Fruit fly (Drosophila melanogaster) whole organism, adult: ENCODE measurements around the gene dsd.

Source experiments
- CG11617 ChIP-seq: fragments of 200-800 bp; sonication (Bioruptor generic); optimal IDR thresholded peaks from 2 replicates; lab custom pipeline; 2017; ENCODE audit warnings: mild to moderate bottlenecking, missing biosample characterization, missing genetic modification reagents, missing genetic modification characterization
- CG12768 ChIP-seq: fragments of 200-800 bp; sonication (Bioruptor generic); optimal IDR thresholded peaks from 2 replicates; lab custom pipeline; 2017; ENCODE audit warnings: missing biosample characterization, missing genetic modification characterization, mild to moderate bottlenecking, moderate library complexity, missing genetic modification reagents
- CG14711 ChIP-seq: fragments of 200-800 bp; sonication (Bioruptor generic); optimal IDR thresholded peaks from 2 replicates; lab custom pipeline; 2018; ENCODE audit warnings: missing biosample characterization, mild to moderate bottlenecking, missing genetic modification characterization, moderate library complexity
- CG1620 ChIP-seq: fragments of 200-800 bp; sonication (Bioruptor generic); optimal IDR thresholded peaks from 2 replicates; lab custom pipeline; 2016; ENCODE audit warnings: missing biosample characterization, missing genetic modification characterization
- CG33017 ChIP-seq: fragments of 200-800 bp; sonication (Bioruptor generic); optimal IDR thresholded peaks from 2 replicates; lab custom pipeline; 2018; ENCODE audit warnings: missing biosample characterization, mild to moderate bottlenecking, missing genetic modification characterization, moderate library complexity
- CG5204 ChIP-seq: fragments of 200-800 bp; sonication (Bioruptor generic); optimal IDR thresholded peaks from 2 replicates; lab custom pipeline; 2016; ENCODE audit warnings: missing biosample characterization, missing genetic modification characterization
- CG7045 ChIP-seq: fragments of 200-800 bp; sonication (Bioruptor generic); optimal IDR thresholded peaks from 2 replicates; lab custom pipeline; 2017; ENCODE audit warnings: missing biosample characterization, mild to moderate bottlenecking, missing genetic modification characterization
- CG7101 ChIP-seq: fragments of 200-800 bp; sonication (Bioruptor generic); optimal IDR thresholded peaks from 2 replicates; lab custom pipeline; 2018; ENCODE audit warnings: missing biosample characterization, mild to moderate bottlenecking, missing genetic modification characterization, moderate library complexity
- Clk ChIP-seq: fragments of 200-800 bp; sonication (Bioruptor generic); optimal IDR thresholded peaks from 2 replicates; lab custom pipeline; 2017; ENCODE audit warnings: missing biosample characterization, missing genetic modification characterization
- Crg-1 ChIP-seq: fragments of 200-800 bp; sonication (Bioruptor generic); optimal IDR thresholded peaks from 2 replicates; lab custom pipeline; 2016; ENCODE audit warnings: missing biosample characterization, missing genetic modification characterization
- Hr96 ChIP-seq: fragments of 200-800 bp; sonication (Bioruptor generic); optimal IDR thresholded peaks from 2 replicates; lab custom pipeline; 2016; ENCODE audit warnings: missing biosample characterization, missing genetic modification characterization
- Mnt ChIP-seq: fragments of 200-800 bp; sonication (Bioruptor generic); optimal IDR thresholded peaks from 2 replicates; lab custom pipeline; 2016; ENCODE audit warnings: missing biosample characterization, mild to moderate bottlenecking, missing genetic modification characterization
- bab1 ChIP-seq: fragments of 200-800 bp; sonication (Bioruptor generic); optimal IDR thresholded peaks from 3 replicates; lab custom pipeline; 2019; ENCODE audit warnings: missing biosample characterization, mild to moderate bottlenecking, missing genetic modification characterization, moderate library complexity
- cic ChIP-seq: fragments of 200-800 bp; sonication (Bioruptor generic); optimal IDR thresholded peaks from 2 replicates; lab custom pipeline; 2017; ENCODE audit warnings: missing biosample characterization, mild to moderate bottlenecking, missing genetic modification characterization, moderate library complexity
- cnc ChIP-seq, 2 experiments: fragments of >200 bp; optimal IDR thresholded peaks; 2 replicates each; lab custom pipeline; 2017
- kay ChIP-seq: fragments of 200-800 bp; sonication (Bioruptor generic); peaks from one replicate; lab custom pipeline; 2016; ENCODE audit warnings: missing biosample characterization, missing genetic modification characterization, borderline replicate concordance
- ovo ChIP-seq: fragments of 200-800 bp; sonication (Bioruptor generic); optimal IDR thresholded peaks from 2 replicates; lab custom pipeline; 2016; ENCODE audit warnings: missing biosample characterization, missing genetic modification characterization
- pad ChIP-seq: fragments of 200-800 bp; sonication (Bioruptor generic); optimal IDR thresholded peaks from 3 replicates; lab custom pipeline; 2017; ENCODE audit warnings: missing biosample characterization, missing genetic modification characterization, mild to moderate bottlenecking, moderate library complexity, missing genetic modification reagents
- tj ChIP-seq: fragments of 200-800 bp; sonication (Bioruptor generic); optimal IDR thresholded peaks from 3 replicates; lab custom pipeline; 2017; ENCODE audit warnings: missing biosample characterization, mild to moderate bottlenecking, missing genetic modification characterization, moderate library complexity
- toe ChIP-seq: fragments of 200-800 bp; sonication (Bioruptor generic); optimal IDR thresholded peaks from 2 replicates; lab custom pipeline; 2016; ENCODE audit warnings: missing biosample characterization, missing genetic modification characterization

Gene dsd

dm6 chr3R:27557970-27558659 lies 49.1 kb downstream of the dsd start:
- no peak for TF ChIP-seq CG5204 (GFP tag; lab: Kevin White, UChicago)
- TF ChIP-seq CG11617: no peak
- no peak for TF ChIP-seq Hr96 (GFP tag; lab: Kevin White, UChicago)
- TF ChIP-seq CG33017 (tag; lab: Kevin White, UChicago): no peak
- TF ChIP-seq CG7045 (GFP tag; lab: Kevin White, UChicago): no peak
- TF ChIP-seq CG7101 (tag; lab: Kevin White, UChicago): no peak
- no peak for TF ChIP-seq kay (GFP tag; lab: Kevin White, UChicago)
- TF ChIP-seq Mnt (GFP tag; lab: Kevin White, UChicago): no peak
- no peak for TF ChIP-seq Crg-1
- no peak for TF ChIP-seq cic (GFP tag; lab: Kevin White, UChicago)
- no peak for TF ChIP-seq CG1620 (GFP tag; lab: Kevin White, UChicago)
- TF ChIP-seq Clk (GFP tag; lab: Kevin White, UChicago): no peak
- TF ChIP-seq tj (GFP tag; lab: Kevin White, UChicago): no peak
- no peak for TF ChIP-seq pad
- TF ChIP-seq cnc (optimal IDR thresholded peaks at IDR 0.05; lab: Kevin White, UChicago): no peak
- TF ChIP-seq toe (GFP tag; lab: Kevin White, UChicago): no peak
- no peak for TF ChIP-seq CG14711 (tag; lab: Kevin White, UChicago)
- TF ChIP-seq ovo (GFP tag; lab: Kevin White, UChicago): no peak
- TF ChIP-seq CG12768: no peak
- no peak for TF ChIP-seq bab1 (GFP tag; lab: Kevin White, UChicago)

dm6 chr3R:27556972-27557371 lies 50.2 kb downstream of the dsd start:
- TF ChIP-seq CG7101 (tag; lab: Kevin White, UChicago) (no peak), CG14711 (tag; lab: Kevin White, UChicago) (peak; percentile 14), toe (GFP tag; lab: Kevin White, UChicago) (no peak), cic (GFP tag; lab: Kevin White, UChicago) (no peak), CG12768 (no peak), pad (no peak), Mnt (GFP tag; lab: Kevin White, UChicago) (no peak), ovo (GFP tag; lab: Kevin White, UChicago) (no peak), CG33017 (tag; lab: Kevin White, UChicago) (no peak), cnc (optimal IDR thresholded peaks at IDR 0.05; lab: Kevin White, UChicago) (no peak), CG7045 (GFP tag; lab: Kevin White, UChicago) (no peak), bab1 (GFP tag; lab: Kevin White, UChicago) (peak; percentile 9), Hr96 (GFP tag; lab: Kevin White, UChicago) (no peak), Clk (GFP tag; lab: Kevin White, UChicago) (no peak), CG5204 (GFP tag; lab: Kevin White, UChicago) (no peak), tj (GFP tag; lab: Kevin White, UChicago) (no peak)

dm6 chr3R:27556466-27556865 lies 50.7 kb downstream of the dsd start:
- no peak for TF ChIP-seq CG7101 (tag; lab: Kevin White, UChicago)
- TF ChIP-seq bab1 (GFP tag; lab: Kevin White, UChicago): no peak
- TF ChIP-seq ovo (GFP tag; lab: Kevin White, UChicago): no peak
- TF ChIP-seq CG5204 (GFP tag; lab: Kevin White, UChicago): no peak
- TF ChIP-seq toe (GFP tag; lab: Kevin White, UChicago): no peak
- TF ChIP-seq CG14711 (tag; lab: Kevin White, UChicago): no peak
- no peak for TF ChIP-seq CG1620 (GFP tag; lab: Kevin White, UChicago)
- no peak for TF ChIP-seq CG33017 (tag; lab: Kevin White, UChicago)
- no peak for TF ChIP-seq CG12768
- TF ChIP-seq pad: no peak
- TF ChIP-seq CG11617: no peak

- no peak for TF ChIP-seq cnc (optimal IDR thresholded peaks at IDR 0.05; lab: Kevin White, UChicago)
- no peak for TF ChIP-seq toe (GFP tag; lab: Kevin White, UChicago)
- peak; percentile 52 for TF ChIP-seq kay (GFP tag; lab: Kevin White, UChicago)
- TF ChIP-seq CG14711 (tag; lab: Kevin White, UChicago): no peak
- TF ChIP-seq cic (GFP tag; lab: Kevin White, UChicago): no peak
Measured at dm6 chr3R:27555853-27556252, 51.3 kb downstream of the dsd start.

dm6 chr3R:27554964-27555363 lies 52.2 kb downstream of the dsd start:
- TF ChIP-seq bab1 (GFP tag; lab: Kevin White, UChicago) (peak; percentile 51), pad (no peak), CG33017 (tag; lab: Kevin White, UChicago) (peak; percentile 49), toe (GFP tag; lab: Kevin White, UChicago) (no peak), CG12768 (peak; percentile 29), CG1620 (GFP tag; lab: Kevin White, UChicago) (no peak), Mnt (GFP tag; lab: Kevin White, UChicago) (no peak), cnc (optimal IDR thresholded peaks at IDR 0.05; lab: Kevin White, UChicago) (no peak), CG7101 (tag; lab: Kevin White, UChicago) (peak; percentile 18), kay (GFP tag; lab: Kevin White, UChicago) (no peak), CG7045 (GFP tag; lab: Kevin White, UChicago) (peak; percentile 14), CG11617 (peak; percentile 5), CG14711 (tag; lab: Kevin White, UChicago) (peak; percentile 39), cic (GFP tag; lab: Kevin White, UChicago) (no peak)

dm6 chr3R:27553921-27554320 lies 53.3 kb downstream of the dsd start:
- TF ChIP-seq cnc (optimal IDR thresholded peaks at IDR 0.05; lab: Kevin White, UChicago) (peak in 1 of 2 experiments; percentile 2), CG12768 (no peak), cic (GFP tag; lab: Kevin White, UChicago) (no peak), tj (GFP tag; lab: Kevin White, UChicago) (peak; percentile 41), pad (peak; percentile 32), CG14711 (tag; lab: Kevin White, UChicago) (peak; percentile 73), CG33017 (tag; lab: Kevin White, UChicago) (peak; percentile 43), CG7045 (GFP tag; lab: Kevin White, UChicago) (peak; percentile 45), Clk (GFP tag; lab: Kevin White, UChicago) (no peak), bab1 (GFP tag; lab: Kevin White, UChicago) (peak; percentile 92), Crg-1 (no peak), toe (GFP tag; lab: Kevin White, UChicago) (peak; percentile 10), CG1620 (GFP tag; lab: Kevin White, UChicago) (no peak), CG5204 (GFP tag; lab: Kevin White, UChicago) (peak; percentile 48), kay (GFP tag; lab: Kevin White, UChicago) (no peak), ovo (GFP tag; lab: Kevin White, UChicago) (no peak), Mnt (GFP tag; lab: Kevin White, UChicago) (no peak), CG7101 (tag; lab: Kevin White, UChicago) (peak; percentile 53), Hr96 (GFP tag; lab: Kevin White, UChicago) (peak; percentile 51), CG11617 (peak; percentile 57)
